Worm (Caenorhabditis elegans) whole organism, mixed stage, embryonic: Measurements from ENCODE around the gene JC8.7.

Experiments used
- nhr-12 ChIP-seq: fragments of 150-350 bp; optimal IDR thresholded peaks from 2 replicates; lab custom pipeline; 2014; ENCODE audit warnings: missing biosample characterization, missing genetic modification characterization
- snpc-4 ChIP-seq: fragments of 150-350 bp; optimal IDR thresholded peaks from 2 replicates; lab custom pipeline; 2014; ENCODE audit warnings: missing biosample characterization, missing genetic modification characterization
- ztf-11 ChIP-seq: fragments of 150-350 bp; optimal IDR thresholded peaks from 2 replicates; lab custom pipeline; 2014; ENCODE audit warnings: missing biosample characterization, missing genetic modification characterization

DNA sequence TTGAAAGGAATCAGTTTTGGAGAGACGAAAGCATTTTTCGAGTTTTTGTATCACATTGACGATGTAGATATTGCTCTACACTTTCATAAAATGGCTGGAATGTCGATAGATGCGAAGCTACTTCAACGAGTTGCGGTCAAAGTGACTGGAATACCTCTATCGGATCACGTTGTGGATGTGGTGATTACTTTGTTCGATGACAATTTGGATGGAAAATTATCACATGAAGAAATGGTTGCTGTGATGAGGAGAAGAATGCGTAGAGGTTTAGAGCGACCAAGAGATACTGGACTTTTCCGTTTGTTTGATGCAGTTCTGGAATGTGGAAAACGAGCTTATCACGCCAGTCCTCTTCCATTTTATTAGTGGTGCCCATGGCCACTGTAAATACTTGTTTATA, 52.6 kb downstream of the JC8.7 start:
- TF ChIP-seq nhr-12 (no peak), ztf-11 (tag; lab: Kevin White, UChicago) (no peak), snpc-4 (tag; lab: Kevin White, UChicago) (no peak)
